Worm (Caenorhabditis elegans): Measurements from ENCODE around the gene T25F10.3.

DNA sequence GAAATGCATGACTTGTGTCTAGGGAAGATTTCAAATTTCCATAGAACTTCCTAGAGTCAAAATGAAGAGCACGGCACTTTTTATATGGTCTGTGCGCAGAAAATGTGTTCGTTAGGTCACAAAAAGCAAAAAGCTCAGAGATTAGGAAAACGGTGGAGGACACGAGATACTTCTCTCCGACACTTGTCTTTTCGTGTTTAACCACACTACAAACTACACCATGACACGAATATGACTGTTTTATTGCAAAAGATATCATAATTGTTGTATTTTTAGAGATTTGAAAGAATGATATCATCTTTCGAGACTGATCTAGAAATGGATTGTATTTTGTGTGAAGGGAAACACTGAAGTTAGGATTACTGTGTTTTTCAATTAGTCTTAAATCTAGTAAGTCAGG is 45.9 kb upstream of the T25F10.3 start:
- TF ChIP-seq unc-62 (GFP tag; optimal IDR thresholded peaks at IDR 0.05) (no peak), lag-1 (GFP tag; IDR thresholded peaks at IDR 0.05) (no peak), D2030.7 (GFP tag; IDR thresholded peaks at IDR 0.05) (no peak), B0261.1 (tag; optimal IDR thresholded peaks at IDR 0.05) (no peak), T07F8.4 (tag; optimal IDR thresholded peaks at IDR 0.05) (no peak), hsf-1 (GFP tag; IDR thresholded peaks at IDR 0.05) (no peak), ztf-28 (GFP tag; IDR thresholded peaks at IDR 0.05) (no peak), lin-35 (GFP tag; optimal IDR thresholded peaks at IDR 0.05) (no peak), unc-130 (GFP tag; optimal IDR thresholded peaks at IDR 0.05) (no peak), egrh-3 (GFP tag; IDR thresholded peaks at IDR 0.05) (no peak), B0035.1 (tag; optimal IDR thresholded peaks at IDR 0.05) (no peak)

Data from whole organism, young adult.